Worm (Caenorhabditis elegans) whole organism, young adult: ENCODE results near the gene scl-8.

Source experiments
- F22D6.2 ChIP-seq: sonication (generic microtip); optimal IDR thresholded peaks from 2 replicates; lab custom pipeline; 2016; ENCODE audit warnings: mild to moderate bottlenecking, missing genetic modification characterization, missing compliant biosample characterization
- K12H6.12 ChIP-seq: fragments of 200-800 bp; sonication (Bioruptor generic); optimal IDR thresholded peaks from 2 replicates; lab custom pipeline; 2018; ENCODE audit warnings: mild to moderate bottlenecking, missing genetic modification characterization, missing compliant biosample characterization
- T07F8.4 ChIP-seq: sonication (generic microtip); optimal IDR thresholded peaks from 2 replicates; lab custom pipeline; 2016; ENCODE audit warnings: mild to moderate bottlenecking, missing genetic modification characterization, moderate library complexity, missing compliant biosample characterization
- akir-1 ChIP-seq: fragments of 200-800 bp; sonication (Bioruptor generic); optimal IDR thresholded peaks from 2 replicates; lab custom pipeline; 2018; ENCODE audit warnings: mild to moderate bottlenecking, missing genetic modification characterization, moderate library complexity, missing compliant biosample characterization
- atf-7 ChIP-seq: sonication (generic microtip); optimal IDR thresholded peaks from 2 replicates; lab custom pipeline; 2017; ENCODE audit warnings: mild to moderate bottlenecking, missing genetic modification characterization, missing compliant biosample characterization
- ceh-100 ChIP-seq: fragments of 200-800 bp; sonication (Bioruptor generic); IDR thresholded peaks from 2 replicates; pipeline ENCODE4 v1.3.6; 2022; ENCODE audit warnings: missing genetic modification reagents, missing genetic modification characterization, missing compliant biosample characterization
- die-1 ChIP-seq: sonication (generic microtip); optimal IDR thresholded peaks from 2 replicates; lab custom pipeline; 2016; ENCODE audit warnings: missing genotype, mild to moderate bottlenecking, missing genetic modification characterization, missing compliant biosample characterization
- hmg-20 ChIP-seq: fragments of 200-800 bp; sonication (Bioruptor generic); IDR thresholded peaks from 2 replicates; pipeline ENCODE4 v1.3.6; 2022; ENCODE audit warnings: missing genetic modification reagents, missing genetic modification characterization, missing compliant biosample characterization
- madf-10 ChIP-seq: sonication (generic microtip); optimal IDR thresholded peaks from 2 replicates; lab custom pipeline; 2016; ENCODE audit warnings: mild to moderate bottlenecking, missing genetic modification characterization, missing compliant biosample characterization
- madf-3 ChIP-seq: fragments of 200-800 bp; sonication (Bioruptor generic); IDR thresholded peaks from 2 replicates; pipeline ENCODE4 v1.3.6; 2022; ENCODE audit warnings: missing genetic modification reagents, missing genetic modification characterization, missing compliant biosample characterization
- nhr-179 ChIP-seq: sonication (generic microtip); optimal IDR thresholded peaks from 2 replicates; lab custom pipeline; 2016; ENCODE audit warnings: mild to moderate bottlenecking, missing genetic modification characterization, missing compliant biosample characterization
- nhr-90 ChIP-seq: sonication (generic microtip); optimal IDR thresholded peaks from 2 replicates; lab custom pipeline; 2016; ENCODE audit warnings: missing genotype, mild to moderate bottlenecking, missing genetic modification characterization, missing compliant biosample characterization
- snpc-3.4 ChIP-seq: sonication (generic microtip); optimal IDR thresholded peaks from 2 replicates; lab custom pipeline; 2017; ENCODE audit warnings: missing genetic modification characterization, mild to moderate bottlenecking, missing compliant biosample characterization, antibody characterized with exemption, moderate library complexity, missing genotype, missing genetic modification reagents
- snpc-4 ChIP-seq, 5 experiments: fragments of 150-350 bp in 1 of 5; sonication (generic microtip) in 4 of 5; optimal IDR thresholded peaks; 2 replicates each; lab custom pipeline; 2014 to 2018; ENCODE audit warnings: missing genetic modification characterization in 5 of 5, missing biosample characterization in 3 of 5, antibody characterized with exemption in 2 of 5, mild to moderate bottlenecking in 2 of 5, missing compliant biosample characterization in 2 of 5, missing genotype in 2 of 5, moderate library complexity in 2 of 5, missing genetic modification reagents in 1 of 5
- ztf-22 ChIP-seq: fragments of 200-800 bp; sonication (Bioruptor generic); optimal IDR thresholded peaks from 2 replicates; lab custom pipeline; 2018; ENCODE audit warnings: mild to moderate bottlenecking, missing genetic modification characterization, moderate library complexity, missing compliant biosample characterization
- ztf-28 ChIP-seq: fragments of 200-800 bp; sonication (Bioruptor generic); IDR thresholded peaks from 2 replicates; pipeline ENCODE4 v1.3.6; 2022; ENCODE audit warnings: missing genetic modification reagents, missing genetic modification characterization, missing compliant biosample characterization

scl-8 gene

ce11 chrIV:13118794-13119193 is 47.2 kb downstream of the scl-8 start, which contains the start of gene unc-30:
Gene unc-30 (plus strand): TSS chrIV:13118977.
- TF ChIP-seq atf-7 (tag; lab: Kevin White, UChicago) (no peak), K12H6.12 (tag; lab: Kevin White, UChicago) (peak; percentile 38), akir-1 (no peak)

ce11 chrIV:13121396-13121795 is 49.9 kb downstream of the scl-8 start:
- TF ChIP-seq akir-1 (no peak), T07F8.4 (tag; lab: Kevin White, UChicago) (no peak), ztf-28 (GFP tag; lab: Robert Waterston, UW) (no peak), hmg-20 (GFP tag; lab: Robert Waterston, UW) (no peak), ztf-22 (no peak), madf-10 (tag; lab: Kevin White, UChicago) (no peak), madf-3 (no peak), nhr-90 (tag; lab: Kevin White, UChicago) (no peak), atf-7 (tag; lab: Kevin White, UChicago) (no peak), F22D6.2 (tag; lab: Kevin White, UChicago) (no peak), snpc-3.4 (no peak), snpc-4 (GFP tag; optimal IDR thresholded peaks at IDR 0.05; lab: Kevin White, UChicago) (no peak), snpc-4 (tag; optimal IDR thresholded peaks at IDR 0.05; lab: Kevin White, UChicago) (no peak), nhr-179 (tag; lab: Kevin White, UChicago) (no peak), ceh-100 (GFP tag; lab: Robert Waterston, UW) (no peak), die-1 (tag; lab: Kevin White, UChicago) (no peak)
